Fruit fly (Drosophila melanogaster) whole organism, pupa: ENCODE measurements around the gene CG31937.

Experiments used
- CG10348 ChIP-seq: fragments of 200-800 bp; sonication (Bioruptor generic); IDR thresholded peaks from 2 replicates; pipeline ENCODE4 v1.3.6; 2022; ENCODE audit warnings: missing biosample characterization, missing genetic modification characterization
- CG12605 ChIP-seq: fragments of 200-800 bp; sonication (Bioruptor generic); IDR thresholded peaks from 2 replicates; pipeline ENCODE4 v1.3.6; 2022; ENCODE audit warnings: missing biosample characterization, missing genetic modification characterization
- CG13204 ChIP-seq: fragments of 200-800 bp; sonication (Bioruptor generic); optimal IDR thresholded peaks from 2 replicates; lab custom pipeline; 2018; ENCODE audit warnings: missing biosample characterization, mild to moderate bottlenecking, missing genetic modification characterization, moderate library complexity
- CG14655 ChIP-seq: fragments of 200-800 bp; sonication (Bioruptor generic); optimal IDR thresholded peaks from 3 replicates; lab custom pipeline; 2017; ENCODE audit warnings: mild to moderate bottlenecking, missing biosample characterization, missing genetic modification reagents, missing genetic modification characterization
- CG15710 ChIP-seq: fragments of 200-800 bp; sonication (Bioruptor generic); optimal IDR thresholded peaks from 2 replicates; lab custom pipeline; 2018; ENCODE audit warnings: missing biosample characterization, mild to moderate bottlenecking, missing genetic modification characterization, moderate library complexity
- CG17806 ChIP-seq: fragments of 200-800 bp; sonication (Bioruptor generic); optimal IDR thresholded peaks from 2 replicates; lab custom pipeline; 2018; ENCODE audit warnings: missing biosample characterization, mild to moderate bottlenecking, missing genetic modification characterization, moderate library complexity
- CG32121 ChIP-seq: fragments of 200-800 bp; sonication (Bioruptor generic); IDR thresholded peaks from 2 replicates; pipeline ENCODE4 v1.3.6; 2022; ENCODE audit warnings: missing biosample characterization, missing genetic modification characterization
- CG34367 ChIP-seq: fragments of 200-800 bp; sonication (Bioruptor generic); optimal IDR thresholded peaks from 2 replicates; lab custom pipeline; 2018; ENCODE audit warnings: missing biosample characterization, mild to moderate bottlenecking, missing genetic modification characterization
- CG4496 ChIP-seq: fragments of 200-800 bp; sonication (Bioruptor generic); IDR thresholded peaks from 3 replicates; pipeline ENCODE4 v1.3.6; 2022; ENCODE audit warnings: missing biosample characterization, missing genetic modification characterization
- CG8159 ChIP-seq: fragments of 200-800 bp; sonication (Bioruptor generic); optimal IDR thresholded peaks from 3 replicates; lab custom pipeline; 2018; ENCODE audit warnings: missing biosample characterization, mild to moderate bottlenecking, missing genetic modification characterization, moderate library complexity
- CG8301 ChIP-seq: fragments of 200-800 bp; sonication (Bioruptor generic); optimal IDR thresholded peaks from 2 replicates; lab custom pipeline; 2018; ENCODE audit warnings: missing biosample characterization, mild to moderate bottlenecking, missing genetic modification characterization
- CG9948 ChIP-seq: fragments of 200-800 bp; sonication (Bioruptor generic); optimal IDR thresholded peaks from 2 replicates; lab custom pipeline; 2018; ENCODE audit warnings: missing biosample characterization, mild to moderate bottlenecking, missing genetic modification characterization, moderate library complexity
- D1 ChIP-seq: fragments of 200-800 bp; sonication (Bioruptor generic); optimal IDR thresholded peaks from 2 replicates; lab custom pipeline; 2018; ENCODE audit warnings: missing biosample characterization, mild to moderate bottlenecking, missing genetic modification characterization, moderate library complexity
- EcR ChIP-seq: fragments of 200-800 bp; sonication (Bioruptor generic); optimal IDR thresholded peaks from 3 replicates; lab custom pipeline; 2019; ENCODE audit warnings: missing biosample characterization, missing genetic modification characterization, mild to moderate bottlenecking, moderate library complexity, missing genetic modification reagents
- Ets98B ChIP-seq: fragments of 200-800 bp; sonication (Bioruptor generic); IDR thresholded peaks from 2 replicates; pipeline ENCODE4 v1.3.6; 2022; ENCODE audit warnings: missing biosample characterization, missing genetic modification characterization
- Pif1A ChIP-seq: fragments of 200-800 bp; sonication (Bioruptor generic); optimal IDR thresholded peaks from 3 replicates; lab custom pipeline; 2016; ENCODE audit warnings: missing biosample characterization, missing genetic modification characterization
- Pif1B ChIP-seq: fragments of 200-800 bp; sonication (Bioruptor generic); optimal IDR thresholded peaks from 3 replicates; lab custom pipeline; 2016; ENCODE audit warnings: missing biosample characterization, missing genetic modification characterization
- Snoo ChIP-seq: fragments of 200-800 bp; sonication (Bioruptor generic); optimal IDR thresholded peaks from 3 replicates; lab custom pipeline; 2017; ENCODE audit warnings: missing biosample characterization, mild to moderate bottlenecking, missing genetic modification characterization, inconsistent platforms
- fd96Ca ChIP-seq: fragments of 200-800 bp; sonication (Bioruptor generic); IDR thresholded peaks from 3 replicates; pipeline ENCODE4 v1.3.6; 2022; ENCODE audit warnings: missing biosample characterization, missing genetic modification characterization
- gl ChIP-seq: fragments of 200-800 bp; sonication (Bioruptor generic); optimal IDR thresholded peaks from 2 replicates; lab custom pipeline; 2018; ENCODE audit warnings: missing biosample characterization, mild to moderate bottlenecking, missing genetic modification characterization
- rn ChIP-seq: fragments of 200-800 bp; sonication (Bioruptor generic); IDR thresholded peaks from 2 replicates; pipeline ENCODE4 v1.3.6; 2022; ENCODE audit warnings: missing biosample characterization, missing genetic modification characterization

The CG31937 gene

dm6 chr2L:1710224-1710623 is 19.5 kb upstream of the CG31937 start, which contains the start of the genes CG17660 and mRpL48:
TSS of gene CG17660 (minus strand) at chr2L:1710421.
TSS of gene mRpL48 (plus strand) at chr2L:1710462.
- TF ChIP-seq rn (GFP tag; lab: Robert Waterston, UW): no peak
- TF ChIP-seq EcR (GFP tag; lab: Kevin White, UChicago): no peak
- TF ChIP-seq CG17806 (tag; lab: Kevin White, UChicago): no peak
- no peak for TF ChIP-seq D1
- no peak for TF ChIP-seq CG9948 (tag; lab: Kevin White, UChicago)
- no peak for TF ChIP-seq CG10348 (GFP tag; lab: Robert Waterston, UW)
- no peak for TF ChIP-seq Ets98B (GFP tag; lab: Robert Waterston, UW)
- no peak for TF ChIP-seq CG32121 (GFP tag; lab: Robert Waterston, UW)

dm6 chr2L:1715699-1716333 is 13.9 kb upstream of the CG31937 start, which contains the start of gene frtz:
TSS of gene frtz (minus strand) at chr2L:1715851.
- TF ChIP-seq CG13204: no peak
- TF ChIP-seq rn (GFP tag; lab: Robert Waterston, UW): no peak
- TF ChIP-seq CG32121 (GFP tag; lab: Robert Waterston, UW): no peak
- no peak for TF ChIP-seq CG17806 (tag; lab: Kevin White, UChicago)
- TF ChIP-seq CG9948 (tag; lab: Kevin White, UChicago): no peak

- TF ChIP-seq CG13204: no peak
- no peak for TF ChIP-seq CG8159 (tag; lab: Kevin White, UChicago)
- TF ChIP-seq CG9948 (tag; lab: Kevin White, UChicago): no peak
- no peak for TF ChIP-seq D1
- no peak for TF ChIP-seq CG4496 (GFP tag; lab: Robert Waterston, UW)
- no peak for TF ChIP-seq CG32121 (GFP tag; lab: Robert Waterston, UW)
- TF ChIP-seq CG15710 (tag; lab: Kevin White, UChicago): no peak
- TF ChIP-seq CG8301: no peak
- no peak for TF ChIP-seq Ets98B (GFP tag; lab: Robert Waterston, UW)
- no peak for TF ChIP-seq Pif1B
- TF ChIP-seq Pif1A (GFP tag; lab: Kevin White, UChicago): no peak
- TF ChIP-seq gl (tag; lab: Kevin White, UChicago): no peak
- TF ChIP-seq CG14655 (GFP tag; lab: Kevin White, UChicago): no peak
- TF ChIP-seq CG12605 (GFP tag; lab: Robert Waterston, UW): no peak
- no peak for TF ChIP-seq EcR (GFP tag; lab: Kevin White, UChicago)
- no peak for TF ChIP-seq CG34367
- no peak for TF ChIP-seq CG17806 (tag; lab: Kevin White, UChicago)
- TF ChIP-seq, all 21 proteins: peak for 0
Observed at dm6 chr2L:1717247-1717646, 12.4 kb upstream of the CG31937 start.

- no peak for TF ChIP-seq CG13204
- TF ChIP-seq Snoo: no peak
- TF ChIP-seq CG12605 (GFP tag; lab: Robert Waterston, UW): no peak
- peak; percentile 16 for TF ChIP-seq EcR (GFP tag; lab: Kevin White, UChicago)
- TF ChIP-seq, all 21 proteins: peak for 1
Observed at dm6 chr2L:1719971-1720370, 9.7 kb upstream of the CG31937 start.

- no peak for TF ChIP-seq CG15710 (tag; lab: Kevin White, UChicago)
- no peak for TF ChIP-seq CG8301
- TF ChIP-seq Pif1B: no peak
- peak; percentile 20 for TF ChIP-seq EcR (GFP tag; lab: Kevin White, UChicago)
- TF ChIP-seq CG13204: no peak
Observed at dm6 chr2L:1720846-1721506, 8.7 kb upstream of the CG31937 start.

- TF ChIP-seq CG10348 (GFP tag; lab: Robert Waterston, UW) (no peak), CG4496 (GFP tag; lab: Robert Waterston, UW) (0 out of 3 replicates have a peak, but pooled peaks have one; percentile 8)
Observed at dm6 chr2L:1722260-1722659, 7.4 kb upstream of the CG31937 start.

dm6 chr2L:1723135-1723936 is 6.4 kb upstream of the CG31937 start:
- TF ChIP-seq CG8301 (peak; percentile 8), Pif1A (GFP tag; lab: Kevin White, UChicago) (peak; percentile 23), D1 (no peak), Pif1B (peak; percentile 2), CG4496 (GFP tag; lab: Robert Waterston, UW) (peak; percentile 49; the same call in 1 of the 3 replicates), CG15710 (tag; lab: Kevin White, UChicago) (peak; percentile 5), rn (GFP tag; lab: Robert Waterston, UW) (no peak), EcR (GFP tag; lab: Kevin White, UChicago) (peak; percentile 79), CG12605 (GFP tag; lab: Robert Waterston, UW) (no peak), CG32121 (GFP tag; lab: Robert Waterston, UW) (no peak), CG34367 (no peak), gl (tag; lab: Kevin White, UChicago) (peak; percentile 35), Ets98B (GFP tag; lab: Robert Waterston, UW) (no peak), CG10348 (GFP tag; lab: Robert Waterston, UW) (no peak), CG13204 (no peak), CG14655 (GFP tag; lab: Kevin White, UChicago) (peak; percentile 11), CG9948 (tag; lab: Kevin White, UChicago) (no peak), CG8159 (tag; lab: Kevin White, UChicago) (no peak), fd96Ca (GFP tag; lab: Robert Waterston, UW) (peak; percentile 10; the same call in 1 of the 3 replicates), Snoo (peak; percentile 17), CG17806 (tag; lab: Kevin White, UChicago) (no peak)
- TF ChIP-seq, all 21 proteins: peak for 10
